Worm (Caenorhabditis elegans) whole organism, midembryonic: ENCODE results near the gene trx-5.

Experiments
- T22C8.4 ChIP-seq: fragments of 200-800 bp; sonication (Bioruptor generic); IDR thresholded peaks from 2 replicates; pipeline ENCODE4 v1.3.6; 2022; ENCODE audit warnings: missing genetic modification characterization, missing compliant biosample characterization
- flt-1 ChIP-seq: fragments of 200-800 bp; sonication (Bioruptor generic); IDR thresholded peaks from 2 replicates; pipeline ENCODE4 v1.3.6; 2022; ENCODE audit warnings: missing genetic modification characterization, missing compliant biosample characterization
- med-1 ChIP-seq: sonication (generic microtip); optimal IDR thresholded peaks from 2 replicates; lab custom pipeline; 2017; ENCODE audit warnings: missing genetic modification characterization, mild to moderate bottlenecking, missing compliant biosample characterization, antibody characterized with exemption, missing genetic modification reagents; ENCODE audit not compliant: insufficient read depth

- no peak for TF ChIP-seq med-1 (GFP tag; lab: Kevin White, UChicago)
- TF ChIP-seq T22C8.4: no peak
- no peak for TF ChIP-seq flt-1 (GFP tag; lab: Robert Waterston, UW)
Observed at ce11 chrV:1505995-1506394, 28.2 kb downstream of the trx-5 start, which contains the start of gene sru-28.
